Fruit fly (Drosophila melanogaster): Measurements from ENCODE around the gene Alg9.
A peak's percentile ranks its signal among the peaks of the same experiment; 100 is the strongest.

Alg9 gene

dm6 chr3R:25221203-25221807, at the start of gene Alg9:
TSS of gene Alg9 (plus strand) at chr3R:25221589.
- no peak for TF ChIP-seq Hr96 (GFP tag; optimal IDR thresholded peaks at IDR 0.05)
- peak; percentile 42 for TF ChIP-seq CG5204 (GFP tag; optimal IDR thresholded peaks at IDR 0.05)
- no peak for TF ChIP-seq CG11617 (GFP tag; optimal IDR thresholded peaks at IDR 0.05)
- no peak for TF ChIP-seq bab1 (GFP tag; optimal IDR thresholded peaks at IDR 0.05)
- no peak for TF ChIP-seq tj (GFP tag; optimal IDR thresholded peaks at IDR 0.05)
- no peak for TF ChIP-seq cnc (optimal IDR thresholded peaks at IDR 0.05)
- no peak for TF ChIP-seq CG33017 (tag; optimal IDR thresholded peaks at IDR 0.05)
- no peak for TF ChIP-seq ovo (GFP tag; optimal IDR thresholded peaks at IDR 0.05)
- TF ChIP-seq toe (GFP tag; optimal IDR thresholded peaks at IDR 0.05): peak; percentile 3
- TF ChIP-seq pad (GFP tag; optimal IDR thresholded peaks at IDR 0.05): no peak
- peak; percentile 74 for TF ChIP-seq kay (GFP tag; ENCODE audit: borderline replicate concordance)
- TF ChIP-seq CG1620 (GFP tag; optimal IDR thresholded peaks at IDR 0.05): no peak
- no peak for TF ChIP-seq cic (GFP tag; optimal IDR thresholded peaks at IDR 0.05)
- no peak for TF ChIP-seq Clk (GFP tag; optimal IDR thresholded peaks at IDR 0.05)
- no peak for TF ChIP-seq Mnt (GFP tag; optimal IDR thresholded peaks at IDR 0.05)
- TF ChIP-seq CG12768 (GFP tag; optimal IDR thresholded peaks at IDR 0.05): no peak
- TF ChIP-seq CG14711 (tag; optimal IDR thresholded peaks at IDR 0.05): peak; percentile 11
- TF ChIP-seq Crg-1 (GFP tag; optimal IDR thresholded peaks at IDR 0.05): no peak
- no peak for TF ChIP-seq CG7045 (GFP tag; optimal IDR thresholded peaks at IDR 0.05)
- no peak for TF ChIP-seq CG7101 (tag; optimal IDR thresholded peaks at IDR 0.05)

DNA sequence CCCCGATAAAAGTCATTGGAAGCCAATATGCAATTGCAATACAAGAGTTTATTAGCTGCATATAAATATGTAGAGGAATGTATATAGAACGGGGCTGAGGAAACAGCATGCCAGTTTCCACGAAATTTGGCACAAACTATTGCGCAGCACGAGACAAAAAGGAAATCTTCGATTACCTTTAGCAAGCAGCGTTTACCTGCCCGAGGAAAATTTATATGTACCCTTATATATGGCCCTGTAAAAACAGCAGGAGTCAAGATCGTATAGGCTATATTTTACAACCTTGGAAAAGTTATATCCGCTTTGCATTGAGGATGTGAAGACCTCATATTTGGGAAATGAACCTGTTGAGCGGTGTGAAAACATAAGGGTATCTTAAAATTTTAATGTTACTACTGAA, 49.0 kb upstream of the Alg9 start:
- no peak for TF ChIP-seq Crg-1 (GFP tag; optimal IDR thresholded peaks at IDR 0.05)
- no peak for TF ChIP-seq CG33017 (tag; optimal IDR thresholded peaks at IDR 0.05)
- no peak for TF ChIP-seq CG14711 (tag; optimal IDR thresholded peaks at IDR 0.05)

DNA sequence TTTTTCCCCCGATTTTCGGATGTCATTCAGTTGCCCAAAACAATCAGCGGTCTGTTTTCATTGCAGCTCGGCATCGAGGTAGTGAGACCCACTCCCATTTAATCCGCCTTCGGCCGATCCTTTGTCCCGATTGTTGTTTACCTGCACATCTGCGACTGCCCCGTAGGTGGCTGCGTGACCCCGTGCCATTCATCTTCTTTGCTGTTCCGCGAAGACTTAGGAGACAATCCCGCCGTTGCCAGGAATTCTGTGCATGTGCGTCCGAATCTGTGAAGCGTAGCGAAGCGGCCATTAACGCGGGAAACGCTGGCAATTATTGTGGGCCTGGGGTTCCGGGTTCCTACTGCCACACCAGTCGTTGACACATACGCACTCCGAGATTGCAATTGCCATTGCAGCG, 48.4 kb upstream of the Alg9 start:
- TF ChIP-seq CG33017 (tag; optimal IDR thresholded peaks at IDR 0.05): no peak
- no peak for TF ChIP-seq cic (GFP tag; optimal IDR thresholded peaks at IDR 0.05)
- TF ChIP-seq tj (GFP tag; optimal IDR thresholded peaks at IDR 0.05): no peak
- TF ChIP-seq bab1 (GFP tag; optimal IDR thresholded peaks at IDR 0.05): no peak

DNA sequence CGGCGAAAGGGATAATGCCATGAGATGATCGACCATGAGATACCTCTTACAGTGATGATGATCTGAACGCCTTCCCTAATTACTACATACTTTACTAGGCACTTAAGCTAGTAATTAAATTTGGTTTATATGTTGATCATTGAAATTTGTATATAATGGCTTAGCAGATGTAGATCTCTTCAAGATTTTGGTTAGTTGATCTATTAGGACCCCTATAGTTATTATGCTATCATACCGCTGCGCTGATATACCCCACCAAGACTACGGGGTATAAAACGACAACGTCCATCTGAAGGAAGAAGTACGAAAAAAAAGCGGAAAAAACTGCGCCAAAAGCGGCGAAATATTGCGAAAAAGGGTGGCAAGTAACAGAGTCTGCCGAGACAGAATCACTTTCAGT, 47.1 kb upstream of the Alg9 start:
- TF ChIP-seq CG5204 (GFP tag; optimal IDR thresholded peaks at IDR 0.05): no peak
- no peak for TF ChIP-seq tj (GFP tag; optimal IDR thresholded peaks at IDR 0.05)
- no peak for TF ChIP-seq cic (GFP tag; optimal IDR thresholded peaks at IDR 0.05)
- no peak for TF ChIP-seq Hr96 (GFP tag; optimal IDR thresholded peaks at IDR 0.05)
- no peak for TF ChIP-seq Clk (GFP tag; optimal IDR thresholded peaks at IDR 0.05)
- no peak for TF ChIP-seq CG14711 (tag; optimal IDR thresholded peaks at IDR 0.05)
- TF ChIP-seq CG7101 (tag; optimal IDR thresholded peaks at IDR 0.05): no peak

DNA sequence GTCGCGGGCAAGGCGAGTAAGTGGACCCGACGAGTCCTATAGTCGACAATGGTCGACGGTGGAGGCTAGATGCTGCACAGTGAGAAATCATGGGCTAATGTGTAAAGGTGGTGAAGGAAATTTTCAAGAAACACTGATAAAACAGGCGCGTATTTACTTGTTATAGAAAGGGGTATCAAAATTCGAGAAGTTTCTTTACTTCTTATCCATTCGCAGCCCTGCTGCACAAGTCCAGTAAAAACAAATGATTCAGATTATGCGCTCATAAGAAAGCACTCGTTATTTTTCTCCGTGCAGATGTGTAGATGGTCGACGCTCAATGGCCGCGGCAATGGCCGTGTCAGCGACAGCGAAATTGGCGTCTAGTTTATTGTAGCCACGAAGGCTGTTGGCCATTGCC, 44.9 kb upstream of the Alg9 start:
- TF ChIP-seq CG33017 (tag; optimal IDR thresholded peaks at IDR 0.05): no peak

DNA sequence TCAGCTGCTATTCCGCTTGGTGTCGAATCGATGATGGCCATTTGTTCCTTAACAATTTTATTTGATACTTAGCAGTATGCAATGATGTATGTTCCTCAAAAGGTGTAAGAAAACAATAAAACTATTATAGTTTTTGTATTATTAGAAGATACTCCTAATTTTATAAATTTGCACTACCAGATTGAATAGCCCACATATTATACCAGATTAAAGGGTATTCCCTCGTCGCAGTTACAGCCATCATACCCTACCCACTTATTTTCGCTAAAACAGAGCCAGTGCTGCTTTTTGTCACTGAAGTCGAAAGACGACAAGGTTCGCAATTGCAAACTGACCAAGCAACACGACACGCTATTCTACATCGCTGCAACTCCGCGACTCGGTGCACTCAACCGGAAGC, 44.0 kb upstream of the Alg9 start:
- TF ChIP-seq Hr96 (GFP tag; optimal IDR thresholded peaks at IDR 0.05): no peak
- no peak for TF ChIP-seq pad (GFP tag; optimal IDR thresholded peaks at IDR 0.05)
- TF ChIP-seq tj (GFP tag; optimal IDR thresholded peaks at IDR 0.05): no peak
- no peak for TF ChIP-seq Crg-1 (GFP tag; optimal IDR thresholded peaks at IDR 0.05)
- no peak for TF ChIP-seq CG7045 (GFP tag; optimal IDR thresholded peaks at IDR 0.05)

DNA sequence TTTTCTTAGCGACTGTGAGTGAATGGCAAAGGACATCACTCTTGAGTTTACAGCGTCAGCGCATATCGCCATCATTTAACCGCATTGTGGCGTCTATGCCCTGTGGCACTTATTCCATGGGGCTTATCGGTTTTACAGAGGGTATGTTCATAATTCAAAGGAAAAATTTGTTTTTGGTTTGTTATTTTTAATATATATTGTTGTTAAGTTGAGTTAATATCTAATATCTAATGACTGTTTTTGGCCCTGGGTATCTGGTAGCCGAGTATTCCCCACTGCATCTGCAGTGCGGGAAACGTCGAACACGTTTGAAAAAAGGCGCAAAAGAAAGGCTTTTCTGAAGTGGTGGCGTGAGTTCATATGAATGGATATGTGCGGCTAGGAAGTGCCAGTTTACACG, 42.9 kb upstream of the Alg9 start:
- TF ChIP-seq cic (GFP tag; optimal IDR thresholded peaks at IDR 0.05): no peak

DNA sequence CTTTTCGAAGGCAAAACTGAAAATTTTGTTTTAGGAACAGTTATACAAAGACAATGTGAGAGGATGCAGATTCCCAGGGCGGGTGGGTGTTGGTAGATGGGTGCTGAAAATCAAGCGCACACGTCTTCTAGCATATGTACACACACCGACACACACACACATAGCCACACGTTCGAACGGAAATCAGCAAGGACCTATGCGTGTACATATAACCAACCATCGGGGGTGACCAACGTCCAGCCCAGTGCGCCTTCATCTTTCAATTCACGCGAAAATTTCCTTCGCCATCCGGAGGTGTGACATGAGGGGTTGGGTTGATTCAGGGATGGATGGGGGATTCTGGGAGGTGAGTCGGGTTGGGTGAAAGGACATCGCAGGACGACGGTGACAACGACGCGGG, 40.0 kb upstream of the Alg9 start:
- no peak for TF ChIP-seq Mnt (GFP tag; optimal IDR thresholded peaks at IDR 0.05)
- no peak for TF ChIP-seq cnc (optimal IDR thresholded peaks at IDR 0.05)
- no peak for TF ChIP-seq CG11617 (GFP tag; optimal IDR thresholded peaks at IDR 0.05)

All from whole organism, adult.